Worm (Caenorhabditis elegans) whole organism, L2 larva: ENCODE measurements around the gene B0478.3.

Source experiments
- ama-1 ChIP-seq: fragments of 150-350 bp; optimal IDR thresholded peaks from 2 replicates; lab custom pipeline; 2018; ENCODE audit warnings: inconsistent platforms
- elt-1 ChIP-seq: fragments of 150-350 bp; optimal IDR thresholded peaks from 2 replicates; lab custom pipeline; 2014; ENCODE audit warnings: missing biosample characterization, missing genetic modification characterization
- elt-3 ChIP-seq: sonication (generic microtip); optimal IDR thresholded peaks from 2 replicates; lab custom pipeline; 2017; ENCODE audit warnings: missing biosample characterization, missing genetic modification characterization
- mab-5 ChIP-seq: fragments of 150-350 bp; optimal IDR thresholded peaks from 2 replicates; lab custom pipeline; 2014; ENCODE audit warnings: missing biosample characterization, missing genetic modification characterization
- skn-1 ChIP-seq: sonication (generic microtip); optimal IDR thresholded peaks from 2 replicates; lab custom pipeline; 2017; ENCODE audit warnings: missing biosample characterization, missing genetic modification characterization

ce11 chrIV:6957341-6957740, 7.1 kb downstream of the B0478.3 start, which contains the start of gene jnk-1:
- TF ChIP-seq skn-1 (tag; lab: Kevin White, UChicago) (no peak), elt-3 (tag; lab: Kevin White, UChicago) (no peak), ama-1 (lab: Kevin White, UChicago) (no peak), mab-5 (tag; lab: Kevin White, UChicago) (no peak), elt-1 (tag; lab: Kevin White, UChicago) (no peak)
